Worm (Caenorhabditis elegans) whole organism, L3 larva: ENCODE results near the gene swp-1.

ENCODE experiments used
- ZK546.5 ChIP-seq: sonication (generic microtip); optimal IDR thresholded peaks from 2 replicates; lab custom pipeline; 2017; ENCODE audit warnings: missing biosample characterization, missing genetic modification characterization
- ceh-82 ChIP-seq: fragments of 150-350 bp; optimal IDR thresholded peaks from 2 replicates; lab custom pipeline; 2014; ENCODE audit warnings: missing biosample characterization, missing genetic modification characterization
- elt-1 ChIP-seq: fragments of 150-350 bp; optimal IDR thresholded peaks from 2 replicates; lab custom pipeline; 2014; ENCODE audit warnings: missing biosample characterization, missing genetic modification characterization

ce11 chrIII:5697266-5697665 is 8.1 kb downstream of the swp-1 start, which contains the start of gene B0336.7:
- TF ChIP-seq ceh-82 (no peak), elt-1 (tag; lab: Kevin White, UChicago) (no peak), ZK546.5 (tag; lab: Kevin White, UChicago) (no peak)
